Fruit fly (Drosophila melanogaster) whole organism, prepupa: ENCODE results near the gene Gr64e.

Experiments used
- Blimp-1 ChIP-seq: fragments of 200-800 bp; sonication (Bioruptor generic); optimal IDR thresholded peaks from 3 replicates; lab custom pipeline; 2017; ENCODE audit warnings: missing biosample characterization, missing genetic modification characterization, mild to moderate bottlenecking, moderate library complexity, missing genetic modification reagents
- CG10631 ChIP-seq: fragments of 200-800 bp; sonication (Bioruptor generic); optimal IDR thresholded peaks from 2 replicates; lab custom pipeline; 2016; ENCODE audit warnings: missing biosample characterization, missing genetic modification characterization
- CG10669 ChIP-seq: fragments of 200-800 bp; sonication (Bioruptor generic); optimal IDR thresholded peaks from 3 replicates; lab custom pipeline; 2018; ENCODE audit warnings: missing biosample characterization, mild to moderate bottlenecking, missing genetic modification characterization, moderate library complexity
- CG11294 ChIP-seq: fragments of 200-800 bp; sonication (Bioruptor generic); IDR thresholded peaks from 2 replicates; pipeline ENCODE4 v1.3.6; 2022; ENCODE audit warnings: missing biosample characterization, missing genetic modification characterization
- CG11762 ChIP-seq: fragments of 200-800 bp; sonication (Bioruptor generic); optimal IDR thresholded peaks from 3 replicates; lab custom pipeline; 2016; ENCODE audit warnings: missing biosample characterization, missing genetic modification characterization; ENCODE audit not compliant: insufficient read depth
- CG11902 ChIP-seq: fragments of 200-800 bp; sonication (Bioruptor generic); optimal IDR thresholded peaks from 3 replicates; lab custom pipeline; 2016; ENCODE audit warnings: missing biosample characterization, missing genetic modification characterization
- CG15336 ChIP-seq: fragments of 200-800 bp; sonication (Bioruptor generic); IDR thresholded peaks from 2 replicates; pipeline ENCODE4 v1.3.6; 2022; ENCODE audit warnings: missing biosample characterization, missing genetic modification characterization
- CG1621 ChIP-seq: fragments of 200-800 bp; sonication (Bioruptor generic); optimal IDR thresholded peaks from 3 replicates; lab custom pipeline; 2018; ENCODE audit warnings: missing biosample characterization, mild to moderate bottlenecking, missing genetic modification characterization
- CG16779 ChIP-seq: fragments of 200-800 bp; sonication (Bioruptor generic); optimal IDR thresholded peaks from 3 replicates; lab custom pipeline; 2017; ENCODE audit warnings: missing biosample characterization, mild to moderate bottlenecking, missing genetic modification characterization
- CG3032 ChIP-seq: fragments of 200-800 bp; optimal IDR thresholded peaks from 2 replicates; lab custom pipeline; 2019; ENCODE audit warnings: missing biosample characterization, mild to moderate bottlenecking, missing genetic modification characterization, moderate library complexity
- CG31627 ChIP-seq: fragments of 200-800 bp; sonication (Bioruptor generic); optimal IDR thresholded peaks from 3 replicates; lab custom pipeline; 2016; ENCODE audit warnings: missing biosample characterization, missing genetic modification characterization
- CG32006 ChIP-seq: fragments of 200-800 bp; sonication (Bioruptor generic); optimal IDR thresholded peaks from 3 replicates; lab custom pipeline; 2017; ENCODE audit warnings: missing biosample characterization, mild to moderate bottlenecking, missing genetic modification characterization
- CG34406 ChIP-seq: fragments of 200-800 bp; sonication (Bioruptor generic); optimal IDR thresholded peaks from 3 replicates; lab custom pipeline; 2016; ENCODE audit warnings: missing biosample characterization, missing genetic modification characterization
- CG3919 ChIP-seq: fragments of 200-800 bp; sonication (Bioruptor generic); optimal IDR thresholded peaks from 3 replicates; lab custom pipeline; 2016; ENCODE audit warnings: missing biosample characterization, missing genetic modification characterization
- CG6163 ChIP-seq: fragments of 200-800 bp; sonication (Bioruptor generic); IDR thresholded peaks from 3 replicates; pipeline ENCODE4 v1.3.6; 2022; ENCODE audit warnings: missing biosample characterization, missing genetic modification characterization
- CG6276 ChIP-seq: fragments of 200-800 bp; sonication (Bioruptor generic); optimal IDR thresholded peaks from 2 replicates; lab custom pipeline; 2017; ENCODE audit warnings: missing biosample characterization, mild to moderate bottlenecking, missing genetic modification characterization
- CG6792 ChIP-seq: fragments of 200-800 bp; sonication (Bioruptor generic); optimal IDR thresholded peaks from 3 replicates; lab custom pipeline; 2016; ENCODE audit warnings: missing biosample characterization, missing genetic modification characterization
- CG6808 ChIP-seq: fragments of 200-800 bp; sonication (Bioruptor generic); optimal IDR thresholded peaks from 3 replicates; lab custom pipeline; 2017; ENCODE audit warnings: missing biosample characterization, missing genetic modification characterization, mild to moderate bottlenecking, moderate library complexity, missing genetic modification reagents
- CG6854 ChIP-seq: fragments of 200-800 bp; sonication (Bioruptor generic); optimal IDR thresholded peaks from 2 replicates; lab custom pipeline; 2017; ENCODE audit warnings: missing biosample characterization, mild to moderate bottlenecking, missing genetic modification characterization
- CG7368 ChIP-seq: fragments of 200-800 bp; sonication (Bioruptor generic); optimal IDR thresholded peaks from 3 replicates; lab custom pipeline; 2016; ENCODE audit warnings: missing biosample characterization, missing genetic modification characterization
- CG8119 ChIP-seq: fragments of 200-800 bp; sonication (Bioruptor generic); IDR thresholded peaks from 3 replicates; pipeline ENCODE4 v1.3.6; 2022; ENCODE audit warnings: missing biosample characterization, missing genetic modification characterization
- CG8319 ChIP-seq: fragments of 200-800 bp; sonication (Bioruptor generic); optimal IDR thresholded peaks from 3 replicates; lab custom pipeline; 2016; ENCODE audit warnings: missing biosample characterization, missing genetic modification characterization
- CG8632 ChIP-seq: fragments of 200-800 bp; sonication (Bioruptor generic); optimal IDR thresholded peaks from 3 replicates; lab custom pipeline; 2016; ENCODE audit warnings: missing biosample characterization, missing genetic modification characterization
- CG9139 ChIP-seq: fragments of 200-800 bp; sonication (Bioruptor generic); optimal IDR thresholded peaks from 3 replicates; lab custom pipeline; 2017; ENCODE audit warnings: missing biosample characterization, mild to moderate bottlenecking, missing genetic modification characterization
- Eip78C ChIP-seq: fragments of 200-800 bp; sonication (Bioruptor generic); peaks from one replicate; lab custom pipeline; 2016; ENCODE audit warnings: missing biosample characterization, missing genetic modification characterization
- Eip93F ChIP-seq: fragments of 200-800 bp; sonication (Bioruptor generic); optimal IDR thresholded peaks from 2 replicates; lab custom pipeline; 2016; ENCODE audit warnings: missing biosample characterization, mild to moderate bottlenecking, missing genetic modification characterization
- Ets21C ChIP-seq: fragments of 200-800 bp; sonication (Bioruptor generic); optimal IDR thresholded peaks from 3 replicates; lab custom pipeline; 2016; ENCODE audit warnings: missing biosample characterization, missing genetic modification characterization
- Ets96B ChIP-seq: fragments of 200-800 bp; optimal IDR thresholded peaks from 2 replicates; lab custom pipeline; 2019; ENCODE audit warnings: missing biosample characterization, mild to moderate bottlenecking, missing genetic modification characterization, moderate library complexity
- Hr38 ChIP-seq: sonication (Bioruptor generic); optimal IDR thresholded peaks from 2 replicates; lab custom pipeline; 2016; ENCODE audit warnings: missing biosample characterization, missing genetic modification characterization
- Hr39 ChIP-seq: fragments of 200-800 bp; sonication (Bioruptor generic); optimal IDR thresholded peaks from 2 replicates; lab custom pipeline; 2016; ENCODE audit warnings: missing biosample characterization, missing genetic modification characterization
- Hr4 ChIP-seq: fragments of 200-800 bp; sonication (Bioruptor generic); optimal IDR thresholded peaks from 3 replicates; lab custom pipeline; 2016; ENCODE audit warnings: missing biosample characterization, missing genetic modification characterization
- Lpt ChIP-seq: fragments of 200-800 bp; sonication (Bioruptor generic); optimal IDR thresholded peaks from 3 replicates; lab custom pipeline; 2016; ENCODE audit warnings: missing biosample characterization, missing genetic modification characterization
- Met ChIP-seq: fragments of 200-800 bp; sonication (Bioruptor generic); optimal IDR thresholded peaks from 3 replicates; lab custom pipeline; 2016; ENCODE audit warnings: missing biosample characterization, missing genetic modification characterization
- OdsH ChIP-seq: fragments of 200-800 bp; sonication (Bioruptor generic); optimal IDR thresholded peaks from 3 replicates; lab custom pipeline; 2016; ENCODE audit warnings: missing biosample characterization, missing genetic modification characterization
- Smox ChIP-seq: fragments of 200-800 bp; sonication (Bioruptor generic); optimal IDR thresholded peaks from 3 replicates; lab custom pipeline; 2016; ENCODE audit warnings: missing biosample characterization, missing genetic modification characterization
- Sox102F ChIP-seq: fragments of 200-800 bp; sonication (Bioruptor generic); optimal IDR thresholded peaks from 2 replicates; lab custom pipeline; 2016; ENCODE audit warnings: missing biosample characterization, mild to moderate bottlenecking, missing genetic modification characterization
- Sox14 ChIP-seq: fragments of 200-800 bp; sonication (Bioruptor generic); optimal IDR thresholded peaks from 3 replicates; lab custom pipeline; 2016; ENCODE audit warnings: missing biosample characterization, missing genetic modification characterization
- achi ChIP-seq: fragments of 200-800 bp; sonication (Bioruptor generic); optimal IDR thresholded peaks from 3 replicates; lab custom pipeline; 2016; ENCODE audit warnings: missing biosample characterization, missing genetic modification characterization
- acj6 ChIP-seq: fragments of 200-800 bp; sonication (Bioruptor generic); optimal IDR thresholded peaks from 3 replicates; lab custom pipeline; 2016; ENCODE audit warnings: missing biosample characterization, missing genetic modification characterization
- cyc ChIP-seq: fragments of 200-800 bp; sonication (Bioruptor generic); optimal IDR thresholded peaks from 3 replicates; lab custom pipeline; 2016; ENCODE audit warnings: missing biosample characterization, missing genetic modification characterization
- eg ChIP-seq: fragments of 200-800 bp; sonication (Bioruptor generic); IDR thresholded peaks from 3 replicates; pipeline ENCODE4 v1.3.6; 2022; ENCODE audit warnings: missing biosample characterization, missing genetic modification characterization
- fd59A ChIP-seq: fragments of 200-800 bp; sonication (Bioruptor generic); optimal IDR thresholded peaks from 2 replicates; lab custom pipeline; 2017; ENCODE audit warnings: missing biosample characterization, mild to moderate bottlenecking, missing genetic modification characterization, missing genetic modification reagents
- fd85E ChIP-seq: fragments of 200-800 bp; sonication (Bioruptor generic); optimal IDR thresholded peaks from 3 replicates; lab custom pipeline; 2016; ENCODE audit warnings: missing biosample characterization, missing genetic modification characterization
- fkh ChIP-seq: fragments of 200-800 bp; sonication (Bioruptor generic); optimal IDR thresholded peaks from 3 replicates; lab custom pipeline; 2017; ENCODE audit warnings: missing biosample characterization, mild to moderate bottlenecking, missing genetic modification characterization, moderate library complexity
- pdm3 ChIP-seq: fragments of 200-800 bp; sonication (Bioruptor generic); optimal IDR thresholded peaks from 3 replicates; lab custom pipeline; 2016; ENCODE audit warnings: missing biosample characterization, missing genetic modification characterization
- spab ChIP-seq: fragments of 200-800 bp; sonication (Bioruptor generic); optimal IDR thresholded peaks from 2 replicates; lab custom pipeline; 2017; ENCODE audit warnings: missing biosample characterization, mild to moderate bottlenecking, missing genetic modification characterization, missing genetic modification reagents
- ss ChIP-seq, 2 experiments: fragments of 200-800 bp; sonication (Bioruptor generic); optimal IDR thresholded peaks; 2 replicates in 1 of 2; 3 replicates in 1 of 2; lab custom pipeline; 2017 to 2018; ENCODE audit warnings: mild to moderate bottlenecking in 2 of 2, missing biosample characterization in 2 of 2, missing genetic modification characterization in 2 of 2, moderate library complexity in 1 of 2
- svp ChIP-seq: fragments of 200-800 bp; sonication (Bioruptor generic); peaks from one replicate; lab custom pipeline; 2016; ENCODE audit warnings: missing biosample characterization, missing genetic modification characterization
- topi ChIP-seq: fragments of 200-800 bp; sonication (Bioruptor generic); optimal IDR thresholded peaks from 3 replicates; lab custom pipeline; 2016; ENCODE audit warnings: missing biosample characterization, missing genetic modification characterization
- vri ChIP-seq: fragments of 200-800 bp; sonication (Bioruptor generic); optimal IDR thresholded peaks from 3 replicates; lab custom pipeline; 2016; ENCODE audit warnings: missing biosample characterization, mild to moderate bottlenecking, missing genetic modification characterization

The Gr64e gene

DNA sequence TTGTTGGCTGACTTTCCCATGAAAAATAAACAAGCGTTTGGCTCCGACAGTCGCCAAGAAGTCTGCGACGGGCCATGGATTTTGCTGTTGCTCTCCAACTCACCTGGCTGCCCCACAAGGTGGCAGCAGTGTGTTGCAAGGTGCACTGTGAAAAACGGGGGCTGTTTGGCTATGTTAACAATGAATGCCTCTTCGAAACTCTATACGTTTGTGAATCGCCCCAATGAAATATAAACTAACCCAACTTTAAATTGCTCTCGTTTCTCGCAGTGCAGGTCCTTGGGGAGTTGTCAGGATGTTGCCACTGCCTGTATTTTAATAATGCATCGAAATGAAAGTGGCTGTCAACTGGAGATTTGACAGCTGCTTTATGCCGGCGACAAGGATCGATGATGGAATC lies 17.6 kb upstream of the Gr64e start (continued):
- TF ChIP-seq CG11902 (GFP tag; lab: Kevin White, UChicago), result no peak
- no peak for TF ChIP-seq Hr38
- TF ChIP-seq CG3032 (tag; lab: Kevin White, UChicago), result peak; percentile 32
- no peak for TF ChIP-seq CG31627 (GFP tag; lab: Kevin White, UChicago)
- TF ChIP-seq Smox (GFP tag; lab: Kevin White, UChicago), result no peak
- peak; percentile 23; the same call in 1 of the 2 replicates for TF ChIP-seq CG15336 (GFP tag; lab: Robert Waterston, UW)
- TF ChIP-seq CG10631 (GFP tag; lab: Kevin White, UChicago), result peak; percentile 10
- no peak for TF ChIP-seq acj6

DNA sequence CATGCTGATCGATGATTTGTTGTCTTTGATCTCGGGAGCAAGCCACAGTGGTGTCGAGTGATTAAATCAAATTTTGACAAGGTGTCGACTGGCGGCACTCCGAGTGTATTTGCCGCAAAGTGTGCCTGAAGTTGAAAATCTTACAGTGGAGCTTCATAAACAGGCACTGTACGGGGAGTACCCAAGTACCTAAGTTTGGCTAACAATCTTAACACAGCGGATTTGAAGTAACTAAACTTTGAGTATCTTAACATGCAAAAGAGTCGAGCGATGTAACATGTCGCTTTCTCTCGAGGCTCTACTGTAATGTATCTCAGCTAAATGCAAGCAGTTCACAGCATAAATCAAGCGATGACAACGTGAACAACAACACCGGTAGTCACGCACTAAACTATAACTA lies 15.2 kb upstream of the Gr64e start:
- TF ChIP-seq CG6276 (GFP tag; lab: Kevin White, UChicago), result no peak
- no peak for TF ChIP-seq cyc (GFP tag; lab: Kevin White, UChicago)
- TF ChIP-seq CG11294 (GFP tag; lab: Robert Waterston, UW), result no peak
- no peak for TF ChIP-seq CG8632 (GFP tag; lab: Kevin White, UChicago)
- no peak for TF ChIP-seq spab (GFP tag; lab: Kevin White, UChicago)
- no peak for TF ChIP-seq CG6808
- peak; percentile 24 for TF ChIP-seq OdsH
- no peak for TF ChIP-seq CG34406 (GFP tag; lab: Kevin White, UChicago)
- TF ChIP-seq CG32006 (GFP tag; lab: Kevin White, UChicago), result peak; percentile 38
- TF ChIP-seq CG31627 (GFP tag; lab: Kevin White, UChicago), result peak; percentile 11
- TF ChIP-seq fd85E, result no peak
- no peak for TF ChIP-seq Met (GFP tag; lab: Kevin White, UChicago)
- peak; percentile 61; the same call in 2 of the 3 replicates for TF ChIP-seq eg
- TF ChIP-seq CG3919 (GFP tag; lab: Kevin White, UChicago), result peak; percentile 55
- no peak for TF ChIP-seq CG7368 (GFP tag; lab: Kevin White, UChicago)
- TF ChIP-seq CG1621 (tag; lab: Kevin White, UChicago), result no peak
- no peak for TF ChIP-seq CG11902 (GFP tag; lab: Kevin White, UChicago)
- peak; percentile 15 for TF ChIP-seq achi (GFP tag; lab: Kevin White, UChicago)
- TF ChIP-seq ss (GFP tag; optimal IDR thresholded peaks at IDR 0.05; lab: Kevin White, UChicago), result no peak
- peak; percentile 15 for TF ChIP-seq fd59A
- TF ChIP-seq topi, result no peak
- no peak for TF ChIP-seq Blimp-1 (GFP tag; lab: Kevin White, UChicago)
- no peak for TF ChIP-seq Hr38
- TF ChIP-seq acj6, result peak; percentile 14
- TF ChIP-seq CG3032 (tag; lab: Kevin White, UChicago), result peak; percentile 16
- no peak for TF ChIP-seq Eip93F
- no peak for TF ChIP-seq Ets21C (GFP tag; lab: Kevin White, UChicago)
- peak; percentile 23 for TF ChIP-seq Hr39 (GFP tag; lab: Kevin White, UChicago)
- TF ChIP-seq CG11762 (GFP tag; lab: Kevin White, UChicago), result no peak
- TF ChIP-seq CG8119 (GFP tag; lab: Robert Waterston, UW), result peak; percentile 59; the same call in 2 of the 3 replicates
- no peak for TF ChIP-seq CG6854 (GFP tag; lab: Kevin White, UChicago)
- no peak for TF ChIP-seq vri (GFP tag; lab: Kevin White, UChicago)
- no peak for TF ChIP-seq svp (GFP tag; lab: Kevin White, UChicago)
- no peak for TF ChIP-seq Sox102F (GFP tag; lab: Kevin White, UChicago)
- no peak for TF ChIP-seq Lpt (GFP tag; lab: Kevin White, UChicago)
- TF ChIP-seq Sox14, result no peak
- no peak for TF ChIP-seq CG9139 (GFP tag; lab: Kevin White, UChicago)
- TF ChIP-seq Hr4 (GFP tag; lab: Kevin White, UChicago), result peak; percentile 45
- TF ChIP-seq Ets96B (tag; lab: Kevin White, UChicago), result no peak
- TF ChIP-seq CG10631 (GFP tag; lab: Kevin White, UChicago), result peak; percentile 17
- TF ChIP-seq CG6163 (GFP tag; lab: Robert Waterston, UW), result peak; percentile 68; the same call in 2 of the 3 replicates
- TF ChIP-seq Eip78C, result peak; percentile 70
- TF ChIP-seq CG16779 (tag; lab: Kevin White, UChicago), result no peak
- peak; percentile 24 for TF ChIP-seq CG10669
- TF ChIP-seq fkh, result no peak
- no peak for TF ChIP-seq CG8319 (GFP tag; lab: Kevin White, UChicago)
- TF ChIP-seq CG6792 (GFP tag; lab: Kevin White, UChicago), result no peak
- peak; percentile 11 for TF ChIP-seq pdm3 (GFP tag; lab: Kevin White, UChicago)
